Worm (Caenorhabditis elegans): ENCODE measurements around the gene spe-41.

The spe-41 gene

DNA sequence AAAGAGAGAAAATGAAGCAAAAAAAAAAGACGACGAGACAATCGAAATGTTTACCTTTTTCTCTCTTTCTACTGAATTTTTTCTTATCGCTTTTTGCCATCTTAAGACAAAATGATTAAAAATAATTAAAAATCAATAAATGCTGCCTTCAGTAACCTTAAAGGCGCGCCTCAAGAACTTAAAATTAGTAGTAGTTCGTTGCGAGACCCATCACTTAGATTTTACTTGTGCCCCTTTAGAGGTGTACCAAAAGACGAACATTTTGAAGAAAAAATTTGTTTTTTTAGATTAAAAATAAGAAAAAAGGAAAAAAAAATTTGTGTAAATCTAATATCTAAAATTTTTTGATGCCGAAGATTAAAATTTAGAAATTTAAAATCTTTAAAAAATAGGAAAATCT is 27.0 kb upstream of the spe-41 start:
- no peak for TF ChIP-seq lin-32 (GFP tag; optimal IDR thresholded peaks at IDR 0.05)
- no peak for TF ChIP-seq unc-62 (GFP tag; optimal IDR thresholded peaks at IDR 0.05)
- no peak for TF ChIP-seq snpc-4 (tag; optimal IDR thresholded peaks at IDR 0.05)
- no peak for TF ChIP-seq nhr-76 (tag; optimal IDR thresholded peaks at IDR 0.05)
- TF ChIP-seq pha-4 (tag; optimal IDR thresholded peaks at IDR 0.05) = no peak
- TF ChIP-seq hlh-1 (tag; optimal IDR thresholded peaks at IDR 0.05) = no peak
- no peak for TF ChIP-seq sptf-1 (tag; optimal IDR thresholded peaks at IDR 0.05)
- TF ChIP-seq mab-5 (tag; optimal IDR thresholded peaks at IDR 0.05) = no peak
- no peak for TF ChIP-seq ceh-83 (GFP tag; optimal IDR thresholded peaks at IDR 0.05)
- TF ChIP-seq drap-1 (GFP tag; optimal IDR thresholded peaks at IDR 0.05) = no peak
- TF ChIP-seq ham-2 (GFP tag; optimal IDR thresholded peaks at IDR 0.05) = no peak

- TF ChIP-seq tbx-8 (GFP tag; optimal IDR thresholded peaks at IDR 0.05) = peak; percentile 41
- TF ChIP-seq unc-62 (GFP tag; optimal IDR thresholded peaks at IDR 0.05) = peak; percentile 73
- no peak for TF ChIP-seq ham-2 (GFP tag; optimal IDR thresholded peaks at IDR 0.05)
- no peak for TF ChIP-seq ceh-83 (GFP tag; optimal IDR thresholded peaks at IDR 0.05)
Observed at ce11 chrIII:3470433-3470832, 26.4 kb upstream of the spe-41 start.

- no peak for TF ChIP-seq elt-1 (tag; optimal IDR thresholded peaks at IDR 0.05; ENCODE audit: borderline replicate concordance, insufficient read depth)
- no peak for TF ChIP-seq mls-2 (tag; optimal IDR thresholded peaks at IDR 0.05)
- no peak for TF ChIP-seq pha-4 (tag; optimal IDR thresholded peaks at IDR 0.05)
- no peak for TF ChIP-seq hlh-1 (tag; optimal IDR thresholded peaks at IDR 0.05)
- TF ChIP-seq lin-32 (GFP tag; optimal IDR thresholded peaks at IDR 0.05) = no peak
- TF ChIP-seq ceh-83 (GFP tag; optimal IDR thresholded peaks at IDR 0.05) = no peak
- TF ChIP-seq snpc-4 (tag; optimal IDR thresholded peaks at IDR 0.05) = no peak
- no peak for TF ChIP-seq lsy-2 (tag; optimal IDR thresholded peaks at IDR 0.05)
- TF ChIP-seq ces-1 (GFP tag; optimal IDR thresholded peaks at IDR 0.05) = no peak
- TF ChIP-seq unc-62 (GFP tag; optimal IDR thresholded peaks at IDR 0.05) = no peak
Observed at ce11 chrIII:3469646-3470045, 25.6 kb upstream of the spe-41 start, which contains the start of gene smim-14. TSS of gene smim-14 (minus strand) at chrIII:3469746.

DNA sequence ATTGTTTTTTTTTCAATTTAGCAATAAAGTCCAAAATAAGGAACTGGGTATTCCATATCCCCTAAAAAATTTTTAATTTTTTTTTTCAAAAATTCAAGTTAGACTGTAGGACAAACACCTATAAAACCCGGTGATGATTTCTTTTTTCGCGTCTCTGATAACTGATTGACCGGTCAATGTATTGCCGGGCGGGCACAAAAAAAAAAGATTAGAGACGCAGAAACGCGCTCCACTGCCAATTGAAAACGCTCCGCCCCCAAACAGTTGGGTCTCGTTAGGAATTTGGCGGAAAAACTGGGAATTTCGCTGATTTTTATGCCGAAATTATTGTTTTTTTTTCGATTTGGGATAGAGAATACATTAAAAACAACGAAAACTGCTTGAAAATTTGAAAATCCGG is 24.4 kb upstream of the spe-41 start:
- TF ChIP-seq nhr-237 (tag; optimal IDR thresholded peaks at IDR 0.05) (no peak), nhr-2 (tag; optimal IDR thresholded peaks at IDR 0.05) (no peak), nhr-28 (tag; optimal IDR thresholded peaks at IDR 0.05) (no peak), sem-2 (GFP tag; optimal IDR thresholded peaks at IDR 0.05) (no peak), elt-1 (tag; optimal IDR thresholded peaks at IDR 0.05; ENCODE audit: borderline replicate concordance, insufficient read depth) (no peak), mls-2 (tag; optimal IDR thresholded peaks at IDR 0.05) (no peak), mab-5 (tag; optimal IDR thresholded peaks at IDR 0.05) (no peak), lin-13 (tag; optimal IDR thresholded peaks at IDR 0.05) (no peak), nhr-76 (tag; optimal IDR thresholded peaks at IDR 0.05) (no peak), ham-2 (GFP tag; optimal IDR thresholded peaks at IDR 0.05) (no peak), unc-62 (GFP tag; optimal IDR thresholded peaks at IDR 0.05) (no peak), ceh-83 (GFP tag; optimal IDR thresholded peaks at IDR 0.05) (no peak), flh-1 (GFP tag; optimal IDR thresholded peaks at IDR 0.05) (no peak), bed-3 (GFP tag; optimal IDR thresholded peaks at IDR 0.05) (no peak), ztf-11 (tag; optimal IDR thresholded peaks at IDR 0.05) (no peak), sptf-1 (tag; optimal IDR thresholded peaks at IDR 0.05) (no peak), hlh-1 (tag; optimal IDR thresholded peaks at IDR 0.05) (no peak), drap-1 (GFP tag; optimal IDR thresholded peaks at IDR 0.05) (no peak)

- no peak for TF ChIP-seq drap-1 (GFP tag; optimal IDR thresholded peaks at IDR 0.05)
- no peak for TF ChIP-seq tbx-8 (GFP tag; optimal IDR thresholded peaks at IDR 0.05)
- TF ChIP-seq nhr-237 (tag; optimal IDR thresholded peaks at IDR 0.05) = no peak
- no peak for TF ChIP-seq mep-1 (tag; optimal IDR thresholded peaks at IDR 0.05)
- no peak for TF ChIP-seq ceh-39 (tag; optimal IDR thresholded peaks at IDR 0.05)
- TF ChIP-seq nhr-76 (tag; optimal IDR thresholded peaks at IDR 0.05) = no peak
- no peak for TF ChIP-seq ztf-11 (tag; optimal IDR thresholded peaks at IDR 0.05)
- no peak for TF ChIP-seq nhr-12 (tag; optimal IDR thresholded peaks at IDR 0.05)
- TF ChIP-seq elt-3 (tag; optimal IDR thresholded peaks at IDR 0.05) = no peak
- no peak for TF ChIP-seq ham-2 (GFP tag; optimal IDR thresholded peaks at IDR 0.05)
- TF ChIP-seq unc-120 (tag; optimal IDR thresholded peaks at IDR 0.05; ENCODE audit: poor library complexity, severe bottlenecking) = no peak
- TF ChIP-seq sptf-1 (tag; optimal IDR thresholded peaks at IDR 0.05) = no peak
- no peak for TF ChIP-seq sem-2 (GFP tag; optimal IDR thresholded peaks at IDR 0.05)
- no peak for TF ChIP-seq lsy-2 (tag; optimal IDR thresholded peaks at IDR 0.05)
- no peak for TF ChIP-seq ceh-43 (GFP tag; optimal IDR thresholded peaks at IDR 0.05)
- TF ChIP-seq snpc-4 (tag; optimal IDR thresholded peaks at IDR 0.05) = no peak
Observed at ce11 chrIII:3467013-3467412, 23.0 kb upstream of the spe-41 start.
